Worm (Caenorhabditis elegans) whole organism, midembryonic: Measurements from ENCODE around the gene T25C12.3.

Source experiments
- T22C8.4 ChIP-seq: fragments of 200-800 bp; sonication (Bioruptor generic); IDR thresholded peaks from 2 replicates; pipeline ENCODE4 v1.3.6; 2022; ENCODE audit warnings: missing genetic modification characterization, missing compliant biosample characterization
- cog-1 ChIP-seq: sonication (generic microtip); optimal IDR thresholded peaks from 2 replicates; lab custom pipeline; 2016; ENCODE audit warnings: missing genetic modification characterization, missing compliant biosample characterization
- flt-1 ChIP-seq: fragments of 200-800 bp; sonication (Bioruptor generic); IDR thresholded peaks from 2 replicates; pipeline ENCODE4 v1.3.6; 2022; ENCODE audit warnings: missing genetic modification characterization, missing compliant biosample characterization
- klf-2 ChIP-seq: fragments of 200-800 bp; sonication (Bioruptor generic); conservative IDR thresholded peaks from 2 replicates; pipeline ENCODE4 v1.3.6; 2022; ENCODE audit warnings: missing genetic modification reagents, missing genetic modification characterization, missing compliant biosample characterization
- med-1 ChIP-seq: sonication (generic microtip); optimal IDR thresholded peaks from 2 replicates; lab custom pipeline; 2017; ENCODE audit warnings: missing genetic modification characterization, mild to moderate bottlenecking, missing compliant biosample characterization, antibody characterized with exemption, missing genetic modification reagents; ENCODE audit not compliant: insufficient read depth
- ref-1 ChIP-seq: fragments of 200-800 bp; sonication (Bioruptor generic); conservative IDR thresholded peaks from 2 replicates; pipeline ENCODE4 v1.3.6; 2022; ENCODE audit warnings: missing genetic modification reagents, missing genetic modification characterization, missing compliant biosample characterization
- tab-1 ChIP-seq: fragments of 200-800 bp; sonication (Bioruptor generic); IDR thresholded peaks from 2 replicates; pipeline ENCODE4 v1.3.6; 2022; ENCODE audit warnings: missing genetic modification characterization, missing compliant biosample characterization
- ztf-23 ChIP-seq: fragments of 200-800 bp; sonication (Bioruptor generic); IDR thresholded peaks from 2 replicates; pipeline ENCODE4 v1.3.6; 2022; ENCODE audit warnings: missing genetic modification reagents, missing genetic modification characterization, missing compliant biosample characterization
- ztf-29 ChIP-seq: fragments of 200-800 bp; sonication (Bioruptor generic); IDR thresholded peaks from 2 replicates; pipeline ENCODE4 v1.3.6; 2022; ENCODE audit warnings: missing genetic modification reagents, missing genetic modification characterization, missing compliant biosample characterization

ce11 chrX:11480032-11480431 lies 19.8 kb downstream of the T25C12.3 start:
- TF ChIP-seq T22C8.4 (GFP tag; lab: Robert Waterston, UW) (no peak), med-1 (GFP tag; lab: Kevin White, UChicago) (no peak), tab-1 (GFP tag; lab: Robert Waterston, UW) (no peak), cog-1 (no peak), flt-1 (GFP tag; lab: Robert Waterston, UW) (no peak), ztf-23 (GFP tag; lab: Robert Waterston, UW) (no peak), klf-2 (no peak), ref-1 (GFP tag; lab: Robert Waterston, UW) (no peak), ztf-29 (GFP tag; lab: Robert Waterston, UW) (no peak)
